Worm (Caenorhabditis elegans) whole organism, late embryonic: ENCODE measurements around the gene T24B8.3.

Experiments
- C08G9.2 ChIP-seq: sonication (generic microtip); optimal IDR thresholded peaks from 2 replicates; lab custom pipeline; 2016; ENCODE audit warnings: mild to moderate bottlenecking, missing genetic modification characterization, moderate library complexity, missing compliant biosample characterization
- ama-1 ChIP-seq: fragments of 150-350 bp; optimal IDR thresholded peaks from 2 replicates; lab custom pipeline; 2014
- ceh-34 ChIP-seq: sonication (generic microtip); optimal IDR thresholded peaks from 2 replicates; lab custom pipeline; 2016; ENCODE audit warnings: mild to moderate bottlenecking, missing genetic modification characterization, missing compliant biosample characterization
- dmd-4 ChIP-seq: sonication (generic microtip); optimal IDR thresholded peaks from 2 replicates; lab custom pipeline; 2016; ENCODE audit warnings: borderline replicate concordance, missing genetic modification characterization, missing compliant biosample characterization
- elt-2 ChIP-seq: sonication (generic microtip); optimal IDR thresholded peaks from 2 replicates; lab custom pipeline; 2016; ENCODE audit warnings: missing genetic modification reagents, missing genetic modification characterization, missing compliant biosample characterization
- eyg-1 ChIP-seq: sonication (generic microtip); optimal IDR thresholded peaks from 2 replicates; lab custom pipeline; 2016; ENCODE audit warnings: missing genotype, missing genetic modification characterization, missing compliant biosample characterization
- nfya-1 ChIP-seq: sonication (generic microtip); optimal IDR thresholded peaks from 2 replicates; lab custom pipeline; 2017; ENCODE audit warnings: missing genetic modification characterization, mild to moderate bottlenecking, missing compliant biosample characterization, antibody characterized with exemption, moderate library complexity
- nhr-11 ChIP-seq: fragments of 150-350 bp; optimal IDR thresholded peaks from 2 replicates; lab custom pipeline; 2014; ENCODE audit warnings: missing biosample characterization, missing genetic modification characterization
- npax-4 ChIP-seq: sonication (generic microtip); optimal IDR thresholded peaks from 2 replicates; lab custom pipeline; 2016; ENCODE audit warnings: missing genetic modification characterization, missing compliant biosample characterization
- odd-2 ChIP-seq: sonication (generic microtip); optimal IDR thresholded peaks from 2 replicates; lab custom pipeline; 2017; ENCODE audit warnings: antibody characterized with exemption, mild to moderate bottlenecking, missing genetic modification characterization, missing compliant biosample characterization
- pha-4 ChIP-seq: fragments of 150-350 bp; optimal IDR thresholded peaks from 2 replicates; lab custom pipeline; 2018; ENCODE audit warnings: missing biosample characterization, missing genetic modification reagents, missing genetic modification characterization
- pqm-1 ChIP-seq: sonication (generic microtip); optimal IDR thresholded peaks from 2 replicates; lab custom pipeline; 2016; ENCODE audit warnings: missing genetic modification characterization, missing compliant biosample characterization
- sdc-2 ChIP-seq: sonication (generic microtip); optimal IDR thresholded peaks from 2 replicates; lab custom pipeline; 2016; ENCODE audit warnings: missing genotype, missing genetic modification characterization, missing compliant biosample characterization
- unc-86 ChIP-seq: sonication (generic microtip); optimal IDR thresholded peaks from 2 replicates; lab custom pipeline; 2016; ENCODE audit warnings: missing genetic modification characterization, missing compliant biosample characterization

DNA sequence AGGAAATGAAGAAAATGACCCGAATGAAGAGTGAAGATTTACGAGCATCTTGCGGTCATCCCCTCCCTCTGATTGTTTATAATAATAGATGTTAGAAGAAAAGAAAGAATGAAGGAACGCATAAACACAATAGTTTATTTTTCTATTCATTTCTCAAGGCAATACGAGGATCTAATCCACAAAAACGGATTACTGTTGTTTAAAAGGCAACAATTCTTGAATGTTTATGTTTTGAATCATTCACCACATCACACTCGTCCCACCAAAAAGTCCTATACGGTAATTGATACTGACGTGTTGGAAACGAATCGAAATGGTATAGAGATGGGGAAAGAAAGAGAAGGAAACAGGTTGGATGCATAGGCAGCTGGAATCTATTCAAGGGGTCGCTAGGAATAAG is 39.3 kb downstream of the T24B8.3 start:
- no peak for TF ChIP-seq unc-86
- no peak for TF ChIP-seq ama-1 (lab: Kevin White, UChicago)
- TF ChIP-seq elt-2 (tag; lab: Kevin White, UChicago) = no peak
- TF ChIP-seq nfya-1 (tag; lab: Kevin White, UChicago) = no peak
- TF ChIP-seq sdc-2 (tag; lab: Kevin White, UChicago) = no peak
- no peak for TF ChIP-seq C08G9.2
- TF ChIP-seq pqm-1 (tag; lab: Kevin White, UChicago) = no peak
- TF ChIP-seq eyg-1 (tag; lab: Kevin White, UChicago) = no peak
- no peak for TF ChIP-seq odd-2
- no peak for TF ChIP-seq dmd-4 (tag; lab: Kevin White, UChicago)
- TF ChIP-seq npax-4 = no peak
- no peak for TF ChIP-seq ceh-34 (tag; lab: Kevin White, UChicago)
- TF ChIP-seq pha-4 (tag; lab: Kevin White, UChicago) = no peak
- no peak for TF ChIP-seq nhr-11 (tag; lab: Kevin White, UChicago)
